Worm (Caenorhabditis elegans) whole organism, L4/young adult: Measurements from ENCODE around the gene F59D12.5.

Experiments
- W03F9.2 ChIP-seq: fragments of 150-350 bp; optimal IDR thresholded peaks from 2 replicates; lab custom pipeline; 2014; ENCODE audit warnings: missing biosample characterization, missing genetic modification characterization
- him-1 ChIP-seq: sonication (generic microtip); optimal IDR thresholded peaks from 2 replicates; lab custom pipeline; 2016; ENCODE audit warnings: missing genotype, missing genetic modification reagents, missing genetic modification characterization, missing compliant biosample characterization

- TF ChIP-seq him-1 (tag; lab: Kevin White, UChicago), result no peak
- no peak for TF ChIP-seq W03F9.2
Measured at ce11 chrX:15620200-15620599, 27.0 kb downstream of the F59D12.5 start, which contains the start of gene K09E9.1.
